Fruit fly (Drosophila melanogaster) whole organism, embryonic: ENCODE results near the gene CG31792.

Experiments used
- ATbp ChIP-seq: fragments of 200-800 bp; sonication (Bioruptor generic); optimal IDR thresholded peaks from 2 replicates; lab custom pipeline; 2017; ENCODE audit warnings: missing biosample characterization, mild to moderate bottlenecking, missing genetic modification characterization, missing genetic modification reagents
- B-H2 ChIP-seq: fragments of 200-800 bp; sonication (Bioruptor generic); optimal IDR thresholded peaks from 2 replicates; lab custom pipeline; 2018; ENCODE audit warnings: missing biosample characterization, mild to moderate bottlenecking, missing genetic modification characterization
- CG10147 ChIP-seq: fragments of 200-800 bp; sonication (Bioruptor generic); optimal IDR thresholded peaks from 2 replicates; lab custom pipeline; 2019; ENCODE audit warnings: missing biosample characterization, mild to moderate bottlenecking, missing genetic modification characterization, moderate library complexity
- CG10321 ChIP-seq: fragments of 200-800 bp; sonication (Bioruptor generic); IDR thresholded peaks from 2 replicates; pipeline ENCODE4 v1.3.6; 2022; ENCODE audit warnings: missing biosample characterization, missing genetic modification characterization
- CG11723 ChIP-seq: fragments of 200-800 bp; sonication (Bioruptor generic); optimal IDR thresholded peaks from 2 replicates; lab custom pipeline; 2017; ENCODE audit warnings: missing biosample characterization, mild to moderate bottlenecking, missing genetic modification characterization
- CG13424 ChIP-seq: fragments of 200-800 bp; sonication (Bioruptor generic); optimal IDR thresholded peaks from 2 replicates; lab custom pipeline; 2019; ENCODE audit warnings: missing biosample characterization, mild to moderate bottlenecking, missing genetic modification characterization, moderate library complexity
- CG14667 ChIP-seq: fragments of 200-800 bp; sonication (Bioruptor generic); IDR thresholded peaks from 2 replicates; pipeline ENCODE4 v1.3.6; 2022; ENCODE audit warnings: missing biosample characterization, missing genetic modification characterization
- CG17328 ChIP-seq: fragments of 200-800 bp; sonication (Bioruptor generic); IDR thresholded peaks from 2 replicates; pipeline ENCODE4 v1.3.6; 2022; ENCODE audit warnings: missing biosample characterization, missing genetic modification characterization
- CG17612 ChIP-seq: fragments of 200-800 bp; sonication (Bioruptor generic); IDR thresholded peaks from 2 replicates; pipeline ENCODE4 v1.3.6; 2022; ENCODE audit warnings: missing biosample characterization, missing genetic modification characterization
- CG18476 ChIP-seq: fragments of 200-800 bp; sonication (Bioruptor generic); optimal IDR thresholded peaks from 2 replicates; lab custom pipeline; 2016; ENCODE audit warnings: missing biosample characterization, mild to moderate bottlenecking, missing genetic modification characterization
- CG2129 ChIP-seq: fragments of 200-800 bp; sonication (Bioruptor generic); IDR thresholded peaks from 2 replicates; pipeline ENCODE4 v1.3.6; 2022; ENCODE audit warnings: missing biosample characterization, missing genetic modification characterization; ENCODE audit not compliant: partially characterized antibody
- CG2875 ChIP-seq: fragments of 200-800 bp; sonication (Bioruptor generic); optimal IDR thresholded peaks from 2 replicates; lab custom pipeline; 2017; ENCODE audit warnings: missing biosample characterization, mild to moderate bottlenecking, missing genetic modification characterization, missing genetic modification reagents
- CG3065 ChIP-seq: fragments of 200-800 bp; sonication (Bioruptor generic); optimal IDR thresholded peaks from 2 replicates; lab custom pipeline; 2016; ENCODE audit warnings: missing biosample characterization, missing genetic modification characterization
- CG3407 ChIP-seq: fragments of 200-800 bp; sonication (Bioruptor generic); optimal IDR thresholded peaks from 2 replicates; lab custom pipeline; 2018; ENCODE audit warnings: missing biosample characterization, mild to moderate bottlenecking, missing genetic modification characterization
- CG4424 ChIP-seq: fragments of 200-800 bp; sonication (Bioruptor generic); optimal IDR thresholded peaks from 3 replicates; lab custom pipeline; 2016; ENCODE audit warnings: missing biosample characterization, missing genetic modification characterization
- CG4707 ChIP-seq: fragments of 200-800 bp; sonication (Bioruptor generic); optimal IDR thresholded peaks from 2 replicates; lab custom pipeline; 2018; ENCODE audit warnings: missing biosample characterization, mild to moderate bottlenecking, missing genetic modification characterization, moderate library complexity
- CG6791 ChIP-seq: fragments of 200-800 bp; sonication (Bioruptor generic); IDR thresholded peaks from 3 replicates; pipeline ENCODE4 v1.3.6; 2022; ENCODE audit warnings: missing biosample characterization, missing genetic modification characterization; ENCODE audit not compliant: partially characterized antibody
- CG7786 ChIP-seq: fragments of 200-800 bp; sonication (Bioruptor generic); optimal IDR thresholded peaks from 2 replicates; lab custom pipeline; 2016; ENCODE audit warnings: missing biosample characterization, missing genetic modification characterization
- Chrac-16 ChIP-seq: fragments of 200-800 bp; sonication (Bioruptor generic); optimal IDR thresholded peaks from 3 replicates; lab custom pipeline; 2016; ENCODE audit warnings: missing biosample characterization, missing genetic modification characterization
- Dbx ChIP-seq: fragments of 200-800 bp; sonication (Bioruptor generic); IDR thresholded peaks from 3 replicates; pipeline ENCODE4 v1.3.6; 2022; ENCODE audit warnings: missing biosample characterization, missing genetic modification characterization
- Dfd ChIP-seq, 2 experiments: fragments of >200 bp; optimal IDR thresholded peaks; 2 replicates each; lab custom pipeline; 2017; ENCODE audit warnings: missing biosample characterization in 2 of 2, missing genetic modification characterization in 2 of 2
- Ets97D ChIP-seq: fragments of 200-800 bp; sonication (Bioruptor generic); optimal IDR thresholded peaks from 3 replicates; lab custom pipeline; 2016; ENCODE audit warnings: missing biosample characterization, missing genetic modification characterization
- Fer2 ChIP-seq: fragments of 200-800 bp; sonication (Bioruptor generic); optimal IDR thresholded peaks from 2 replicates; lab custom pipeline; 2018; ENCODE audit warnings: missing biosample characterization, mild to moderate bottlenecking, missing genetic modification characterization, moderate library complexity
- HmgD ChIP-seq: fragments of 200-800 bp; sonication (Bioruptor generic); optimal IDR thresholded peaks from 3 replicates; lab custom pipeline; 2016; ENCODE audit warnings: missing biosample characterization, missing genetic modification characterization
- Hmx ChIP-seq: fragments of 200-800 bp; sonication (Bioruptor generic); optimal IDR thresholded peaks from 2 replicates; lab custom pipeline; 2016; ENCODE audit warnings: missing biosample characterization, missing genetic modification characterization
- Mrtf ChIP-seq: fragments of 200-800 bp; sonication (Bioruptor generic); IDR thresholded peaks from 3 replicates; pipeline ENCODE4 v1.3.6; 2022; ENCODE audit warnings: missing biosample characterization, missing genetic modification characterization
- Myb ChIP-seq: fragments of 200-800 bp; sonication (Bioruptor generic); optimal IDR thresholded peaks from 2 replicates; lab custom pipeline; 2016; ENCODE audit warnings: missing biosample characterization, missing genetic modification characterization
- NFAT ChIP-seq: fragments of 200-800 bp; sonication (Bioruptor generic); IDR thresholded peaks from 2 replicates; pipeline ENCODE4 v1.3.6; 2022; ENCODE audit warnings: missing biosample characterization, missing genetic modification characterization
- Nf-YB ChIP-seq: fragments of 200-800 bp; sonication (Bioruptor generic); optimal IDR thresholded peaks from 3 replicates; lab custom pipeline; 2019; ENCODE audit warnings: missing biosample characterization, mild to moderate bottlenecking, missing genetic modification characterization, moderate library complexity
- PHDP ChIP-seq: fragments of 200-800 bp; sonication (Bioruptor generic); optimal IDR thresholded peaks from 3 replicates; lab custom pipeline; 2018; ENCODE audit warnings: missing biosample characterization, mild to moderate bottlenecking, missing genetic modification characterization, moderate library complexity
- Ravus ChIP-seq: fragments of 200-800 bp; sonication (Bioruptor generic); IDR thresholded peaks from 2 replicates; pipeline ENCODE4 v1.3.6; 2022; ENCODE audit warnings: missing biosample characterization, missing genetic modification characterization
- Sin3A ChIP-seq: fragments of >200 bp; optimal IDR thresholded peaks from 2 replicates; lab custom pipeline; 2018
- Taf1 ChIP-seq: fragments of 200-800 bp; sonication (Bioruptor generic); IDR thresholded peaks from 2 replicates; pipeline ENCODE4 v1.3.6; 2022; ENCODE audit warnings: missing biosample characterization, missing genetic modification characterization
- dati ChIP-seq: fragments of 200-800 bp; sonication (Bioruptor generic); IDR thresholded peaks from 2 replicates; pipeline ENCODE4 v1.3.6; 2022; ENCODE audit warnings: missing biosample characterization, missing genetic modification characterization
- dysf ChIP-seq: fragments of 200-800 bp; sonication (Bioruptor generic); IDR thresholded peaks from 3 replicates; pipeline ENCODE4 v1.3.6; 2022; ENCODE audit warnings: missing biosample characterization, missing genetic modification characterization
- ftz-f1 ChIP-seq: fragments of 200-800 bp; sonication (Bioruptor generic); optimal IDR thresholded peaks from 2 replicates; lab custom pipeline; 2016; ENCODE audit warnings: missing biosample characterization, missing genetic modification characterization
- fu2 ChIP-seq: fragments of 200-800 bp; sonication (Bioruptor generic); optimal IDR thresholded peaks from 2 replicates; lab custom pipeline; 2016; ENCODE audit warnings: missing biosample characterization, missing genetic modification characterization
- gt ChIP-seq: fragments of 200-800 bp; sonication (Bioruptor generic); IDR thresholded peaks from 2 replicates; pipeline ENCODE4 v1.3.6; 2022; ENCODE audit warnings: missing biosample characterization, missing genetic modification characterization
- hbn ChIP-seq: fragments of 200-800 bp; sonication (Bioruptor generic); IDR thresholded peaks from 2 replicates; pipeline ENCODE4 v1.3.6; 2022; ENCODE audit warnings: missing biosample characterization, missing genetic modification characterization; ENCODE audit not compliant: partially characterized antibody
- klu ChIP-seq: fragments of 200-800 bp; sonication (Bioruptor generic); IDR thresholded peaks from 2 replicates; pipeline ENCODE4 v1.3.6; 2022; ENCODE audit warnings: missing biosample characterization, missing genetic modification characterization
- lola ChIP-seq, 3 experiments: fragments of >200 bp in 2 of 3; fragments of 200-800 bp in 1 of 3; sonication (Bioruptor generic) in 1 of 3; optimal IDR thresholded peaks; 2 replicates each; lab custom pipeline; 2017 to 2019; ENCODE audit warnings: missing biosample characterization in 3 of 3, missing genetic modification characterization in 3 of 3, mild to moderate bottlenecking in 1 of 3, moderate library complexity in 1 of 3
- nau ChIP-seq: fragments of 200-800 bp; sonication (Bioruptor generic); optimal IDR thresholded peaks from 3 replicates; lab custom pipeline; 2017; ENCODE audit warnings: missing biosample characterization, mild to moderate bottlenecking, missing genetic modification characterization, missing genetic modification reagents
- nerfin-2 ChIP-seq: fragments of 200-800 bp; sonication (Bioruptor generic); IDR thresholded peaks from 2 replicates; pipeline ENCODE4 v1.3.6; 2022; ENCODE audit warnings: missing biosample characterization, missing genetic modification characterization; ENCODE audit not compliant: partially characterized antibody
- peb ChIP-seq: fragments of 200-800 bp; sonication (Bioruptor generic); IDR thresholded peaks from 2 replicates; pipeline ENCODE4 v1.3.6; 2022; ENCODE audit warnings: missing biosample characterization, missing genetic modification characterization
- sens ChIP-seq: fragments of 200-800 bp; sonication (Bioruptor generic); peaks from one replicate; lab custom pipeline; 2016; ENCODE audit warnings: missing biosample characterization, missing genetic modification characterization
- seq ChIP-seq: fragments of 200-800 bp; sonication (Bioruptor generic); IDR thresholded peaks from 2 replicates; pipeline ENCODE4 v1.3.6; 2022; ENCODE audit warnings: missing biosample characterization, missing genetic modification characterization
- so ChIP-seq: fragments of 200-800 bp; sonication (Bioruptor generic); IDR thresholded peaks from 3 replicates; pipeline ENCODE4 v1.3.6; 2022; ENCODE audit warnings: missing biosample characterization, missing genetic modification characterization
- tgo ChIP-seq: fragments of 200-800 bp; sonication (Bioruptor generic); IDR thresholded peaks from 3 replicates; pipeline ENCODE4 v1.3.6; 2022; ENCODE audit warnings: missing biosample characterization, missing genetic modification characterization
- tna ChIP-seq: fragments of 200-800 bp; sonication (Bioruptor generic); IDR thresholded peaks from 2 replicates; pipeline ENCODE4 v1.3.6; 2022; ENCODE audit warnings: missing biosample characterization, missing genetic modification characterization; ENCODE audit not compliant: partially characterized antibody

The CG31792 gene

DNA sequence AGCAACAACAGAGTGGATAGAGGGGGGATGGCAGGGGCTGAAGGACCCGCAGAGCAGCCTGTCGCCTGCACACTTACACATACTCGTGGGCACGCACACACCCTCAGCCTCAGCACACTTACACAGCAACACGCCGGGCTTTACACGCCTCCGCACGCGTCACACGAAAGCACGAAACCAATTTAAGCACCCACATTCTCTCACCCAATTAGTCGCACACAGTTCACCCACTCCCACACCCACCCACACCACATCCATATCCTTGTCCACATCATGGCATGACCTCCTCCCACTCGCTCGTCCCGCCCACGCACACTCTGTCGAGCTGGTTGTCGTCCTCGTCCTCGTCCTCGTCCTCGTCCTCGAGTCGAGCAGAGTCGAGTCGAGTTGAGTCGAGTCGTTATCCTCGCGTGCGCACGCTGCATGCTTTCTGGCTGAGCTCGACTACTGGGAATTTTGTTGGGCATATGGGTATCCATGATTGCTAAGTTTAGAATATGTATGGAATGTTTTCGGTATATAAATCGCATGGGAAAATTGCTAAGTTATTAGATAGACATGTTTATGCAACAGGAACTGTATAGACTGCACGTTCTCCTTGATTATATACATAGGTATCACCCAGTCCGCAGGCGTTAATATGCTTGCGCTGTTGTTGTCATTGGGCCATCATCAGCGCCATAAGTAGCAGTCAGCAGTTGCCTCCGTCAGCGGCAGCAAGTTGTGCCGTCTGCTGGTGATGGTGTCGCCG, 14.8 kb downstream of the CG31792 start (continued):
- TF ChIP-seq Nf-YB = peak; percentile 53
- no peak for TF ChIP-seq CG2129
- TF ChIP-seq Hmx (GFP tag; lab: Kevin White, UChicago) = peak; percentile 16
- TF ChIP-seq Dfd (GFP tag; optimal IDR thresholded peaks at IDR 0.05; lab: Kevin White, UChicago) = no peak
- TF ChIP-seq CG10321 (GFP tag; lab: Robert Waterston, UW) = peak; percentile 21; the same call in 1 of the 2 replicates
- TF ChIP-seq CG4424 (GFP tag; lab: Kevin White, UChicago) = peak; percentile 66
- TF ChIP-seq ATbp (GFP tag; lab: Kevin White, UChicago) = peak; percentile 78
- no peak for TF ChIP-seq CG4707
- peak; percentile 50 for TF ChIP-seq CG11723 (GFP tag; lab: Kevin White, UChicago)
- peak; percentile 47 for TF ChIP-seq Ravus (GFP tag; lab: Robert Waterston, UW)
- peak; percentile 71 for TF ChIP-seq Taf1 (GFP tag; lab: Robert Waterston, UW)
- TF ChIP-seq CG6791 = no peak
- TF ChIP-seq Sin3A (lab: Kevin White, UChicago) = no peak
- TF ChIP-seq CG18476 = peak; percentile 73
- TF ChIP-seq dati = peak; percentile 43; the same call in 1 of the 2 replicates
- TF ChIP-seq fu2 (GFP tag; lab: Kevin White, UChicago) = peak; percentile 76
- no peak for TF ChIP-seq hbn (GFP tag; lab: Robert Waterston, UW)
- peak; percentile 69 for TF ChIP-seq Myb
- TF ChIP-seq Ets97D = peak; percentile 42
- TF ChIP-seq CG17612 (GFP tag; lab: Robert Waterston, UW) = 0 out of 2 replicates have a peak, but pooled peaks have one; percentile 23
- TF ChIP-seq CG14667 = peak; percentile 69
- TF ChIP-seq NFAT (GFP tag; lab: Robert Waterston, UW) = peak; percentile 69
- peak; percentile 66 for TF ChIP-seq klu
- TF ChIP-seq CG17328 (GFP tag; lab: Robert Waterston, UW) = peak; percentile 75
- peak; percentile 67 for TF ChIP-seq Mrtf (GFP tag; lab: Robert Waterston, UW)
- TF ChIP-seq ftz-f1 = no peak
- no peak for TF ChIP-seq tna (GFP tag; lab: Robert Waterston, UW)
- TF ChIP-seq Chrac-16 = peak; percentile 63
- peak; percentile 85 for TF ChIP-seq CG7786
- no peak for TF ChIP-seq Fer2 (tag; lab: Kevin White, UChicago)
- peak; percentile 75 for TF ChIP-seq peb
- TF ChIP-seq dysf (GFP tag; lab: Robert Waterston, UW) = peak; percentile 91
- peak; percentile 88 for TF ChIP-seq tgo (GFP tag; lab: Robert Waterston, UW)
- peak; percentile 71; the same call in 2 of the 3 replicates for TF ChIP-seq so (GFP tag; lab: Robert Waterston, UW)
- TF ChIP-seq CG13424 = peak; percentile 80
- peak; percentile 43 for TF ChIP-seq CG3407 (GFP tag; lab: Kevin White, UChicago)
- TF ChIP-seq PHDP = peak; percentile 80
- no peak for TF ChIP-seq nerfin-2 (GFP tag; lab: Robert Waterston, UW)
- peak; percentile 42 for TF ChIP-seq CG2875 (GFP tag; lab: Kevin White, UChicago)
- peak; percentile 59 for TF ChIP-seq HmgD
- no peak for TF ChIP-seq B-H2
- no peak for TF ChIP-seq CG3065 (GFP tag; lab: Kevin White, UChicago)
- peak; percentile 73 for TF ChIP-seq CG10147 (GFP tag; lab: Kevin White, UChicago)
- peak; percentile 95 for TF ChIP-seq sens (GFP tag; lab: Kevin White, UChicago)
- TF ChIP-seq Dbx (GFP tag; lab: Robert Waterston, UW) = peak; percentile 84
- TF ChIP-seq gt (GFP tag; lab: Robert Waterston, UW) = 0 out of 2 replicates have a peak, but pooled peaks have one; percentile 36
- TF ChIP-seq seq (GFP tag; lab: Robert Waterston, UW) = peak; percentile 82
- TF ChIP-seq nau = peak; percentile 62
- TF ChIP-seq lola (GFP tag; optimal IDR thresholded peaks at IDR 0.05; lab: Kevin White, UChicago) = peak in 1 of 3 experiments; percentile 43
